Worm (Caenorhabditis elegans) whole organism, early embryonic: ENCODE measurements around the gene tsp-2.

ENCODE experiments used
- B0310.2 ChIP-seq: sonication (generic microtip); optimal IDR thresholded peaks from 2 replicates; lab custom pipeline; 2016; ENCODE audit warnings: mild to moderate bottlenecking, missing genetic modification characterization, missing compliant biosample characterization
- F13C5.2 ChIP-seq: sonication (generic microtip); optimal IDR thresholded peaks from 2 replicates; lab custom pipeline; 2017; ENCODE audit warnings: mild to moderate bottlenecking, missing genetic modification characterization, inconsistent platforms, missing compliant biosample characterization
- aly-1 ChIP-seq: sonication (generic microtip); optimal IDR thresholded peaks from 2 replicates; lab custom pipeline; 2016; ENCODE audit warnings: missing genetic modification characterization, missing compliant biosample characterization
- ama-1 ChIP-seq: fragments of 150-350 bp; optimal IDR thresholded peaks from 2 replicates; lab custom pipeline; 2014
- ceh-13 ChIP-seq: fragments of 200-800 bp; sonication (Bioruptor generic); optimal IDR thresholded peaks from 2 replicates; lab custom pipeline; 2018; ENCODE audit warnings: mild to moderate bottlenecking, missing genetic modification characterization, missing compliant biosample characterization
- ceh-36 ChIP-seq: sonication (generic microtip); optimal IDR thresholded peaks from 2 replicates; lab custom pipeline; 2016; ENCODE audit warnings: missing genetic modification characterization, inconsistent platforms, missing compliant biosample characterization
- ets-7 ChIP-seq: sonication (generic microtip); optimal IDR thresholded peaks from 2 replicates; lab custom pipeline; 2016; ENCODE audit warnings: missing genotype, missing genetic modification characterization, missing compliant biosample characterization
- flt-1 ChIP-seq: fragments of 200-800 bp; sonication (Bioruptor generic); IDR thresholded peaks from 2 replicates; pipeline ENCODE4 v1.3.6; 2022; ENCODE audit warnings: missing genetic modification characterization, missing compliant biosample characterization
- hmbx-1 ChIP-seq: sonication (generic microtip); optimal IDR thresholded peaks from 2 replicates; lab custom pipeline; 2016; ENCODE audit warnings: mild to moderate bottlenecking, missing genetic modification characterization, missing compliant biosample characterization
- hmg-4 ChIP-seq: fragments of 200-800 bp; sonication (Bioruptor generic); optimal IDR thresholded peaks from 2 replicates; lab custom pipeline; 2018; ENCODE audit warnings: mild to moderate bottlenecking, missing genetic modification characterization, missing compliant biosample characterization
- hnd-1 ChIP-seq: sonication (generic microtip); optimal IDR thresholded peaks from 2 replicates; lab custom pipeline; 2016; ENCODE audit warnings: missing genetic modification characterization, missing compliant biosample characterization
- pes-1 ChIP-seq: fragments of 200-800 bp; sonication (Bioruptor generic); IDR thresholded peaks from 2 replicates; pipeline ENCODE4 v1.3.6; 2022; ENCODE audit warnings: missing genetic modification reagents, missing genetic modification characterization, missing compliant biosample characterization
- scrt-1 ChIP-seq: fragments of 200-800 bp; sonication (Bioruptor generic); IDR thresholded peaks from 2 replicates; pipeline ENCODE4 v1.3.6; 2022; ENCODE audit warnings: missing genetic modification characterization, missing compliant biosample characterization
- sea-1 ChIP-seq: fragments of 200-800 bp; sonication (Bioruptor generic); conservative IDR thresholded peaks from 2 replicates; pipeline ENCODE4 v1.3.6; 2022; ENCODE audit warnings: missing genetic modification characterization, missing compliant biosample characterization
- tbx-11 ChIP-seq: fragments of 200-800 bp; sonication (Bioruptor generic); IDR thresholded peaks from 2 replicates; pipeline ENCODE4 v1.3.6; 2022; ENCODE audit warnings: missing genetic modification characterization, missing compliant biosample characterization
- tbx-37 ChIP-seq: fragments of 200-800 bp; sonication (Bioruptor generic); conservative IDR thresholded peaks from 2 replicates; pipeline ENCODE4 v1.3.6; 2022; ENCODE audit warnings: missing genetic modification reagents, missing genetic modification characterization, missing compliant biosample characterization
- tra-4 ChIP-seq: sonication (generic microtip); optimal IDR thresholded peaks from 2 replicates; lab custom pipeline; 2017; ENCODE audit warnings: missing genetic modification characterization, missing compliant biosample characterization

tsp-2 gene

ce11 chrIII:8237827-8238226 lies at the start of gene tsp-2:
tsp-2 (minus strand) TSS chrIII:8237935.
- TF ChIP-seq F13C5.2 (tag; lab: Kevin White, UChicago) (no peak), tbx-11 (GFP tag; lab: Robert Waterston, UW) (no peak), scrt-1 (GFP tag; lab: Robert Waterston, UW) (no peak), ceh-13 (GFP tag; lab: Kevin White, UChicago) (no peak), sea-1 (GFP tag; lab: Robert Waterston, UW) (no peak), tra-4 (tag; lab: Kevin White, UChicago) (no peak), hmg-4 (GFP tag; lab: Kevin White, UChicago) (no peak)

DNA sequence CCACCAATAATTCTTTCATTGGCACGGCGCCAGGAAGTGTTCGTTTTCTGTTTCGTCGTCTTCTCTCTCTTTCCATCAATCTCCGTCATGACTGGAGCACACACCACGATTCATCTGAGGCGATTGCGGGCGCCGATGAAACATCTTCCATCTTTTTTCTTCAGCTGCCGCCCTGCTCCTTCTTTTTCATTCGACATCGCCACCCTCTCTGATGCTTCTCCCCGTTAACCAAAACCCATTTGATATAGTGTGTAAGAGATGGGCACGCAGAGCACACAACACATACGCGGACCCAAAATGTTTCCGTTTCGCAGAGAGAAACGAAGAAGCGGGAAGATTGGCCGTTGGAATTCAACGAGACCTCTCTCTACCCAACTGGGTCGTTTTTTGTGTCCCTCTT lies 49.8 kb upstream of the tsp-2 start:
- TF ChIP-seq flt-1 (GFP tag; lab: Robert Waterston, UW), result no peak
- TF ChIP-seq hmg-4 (GFP tag; lab: Kevin White, UChicago), result peak; percentile 38
- no peak for TF ChIP-seq tra-4 (tag; lab: Kevin White, UChicago)
- TF ChIP-seq F13C5.2 (tag; lab: Kevin White, UChicago), result no peak
- no peak for TF ChIP-seq B0310.2 (tag; lab: Kevin White, UChicago)
- no peak for TF ChIP-seq ceh-13 (GFP tag; lab: Kevin White, UChicago)
- TF ChIP-seq hmbx-1 (tag; lab: Kevin White, UChicago), result no peak

- TF ChIP-seq hmg-4 (GFP tag; lab: Kevin White, UChicago) (no peak), sea-1 (GFP tag; lab: Robert Waterston, UW) (no peak), B0310.2 (tag; lab: Kevin White, UChicago) (no peak), tra-4 (tag; lab: Kevin White, UChicago) (no peak), tbx-11 (GFP tag; lab: Robert Waterston, UW) (no peak), ceh-13 (GFP tag; lab: Kevin White, UChicago) (no peak), flt-1 (GFP tag; lab: Robert Waterston, UW) (no peak), ceh-36 (tag; lab: Kevin White, UChicago) (no peak), F13C5.2 (tag; lab: Kevin White, UChicago) (no peak), ama-1 (lab: Kevin White, UChicago) (no peak), tbx-37 (GFP tag; lab: Robert Waterston, UW) (no peak)
Observed at ce11 chrIII:8286824-8287223, 49.1 kb upstream of the tsp-2 start.

ce11 chrIII:8286003-8286402 lies 48.3 kb upstream of the tsp-2 start:
- TF ChIP-seq tbx-37 (GFP tag; lab: Robert Waterston, UW) (no peak), F13C5.2 (tag; lab: Kevin White, UChicago) (no peak), tbx-11 (GFP tag; lab: Robert Waterston, UW) (no peak), ceh-13 (GFP tag; lab: Kevin White, UChicago) (no peak), ets-7 (tag; lab: Kevin White, UChicago) (no peak), aly-1 (tag; lab: Kevin White, UChicago) (no peak)

ce11 chrIII:8283525-8283924 lies 45.8 kb upstream of the tsp-2 start:
- no peak for TF ChIP-seq tbx-11 (GFP tag; lab: Robert Waterston, UW)
- TF ChIP-seq flt-1 (GFP tag; lab: Robert Waterston, UW), result no peak
- no peak for TF ChIP-seq hmg-4 (GFP tag; lab: Kevin White, UChicago)
- TF ChIP-seq ama-1 (lab: Kevin White, UChicago), result no peak
- TF ChIP-seq ceh-13 (GFP tag; lab: Kevin White, UChicago), result no peak
- TF ChIP-seq scrt-1 (GFP tag; lab: Robert Waterston, UW), result no peak
- no peak for TF ChIP-seq F13C5.2 (tag; lab: Kevin White, UChicago)
- TF ChIP-seq sea-1 (GFP tag; lab: Robert Waterston, UW), result no peak

DNA sequence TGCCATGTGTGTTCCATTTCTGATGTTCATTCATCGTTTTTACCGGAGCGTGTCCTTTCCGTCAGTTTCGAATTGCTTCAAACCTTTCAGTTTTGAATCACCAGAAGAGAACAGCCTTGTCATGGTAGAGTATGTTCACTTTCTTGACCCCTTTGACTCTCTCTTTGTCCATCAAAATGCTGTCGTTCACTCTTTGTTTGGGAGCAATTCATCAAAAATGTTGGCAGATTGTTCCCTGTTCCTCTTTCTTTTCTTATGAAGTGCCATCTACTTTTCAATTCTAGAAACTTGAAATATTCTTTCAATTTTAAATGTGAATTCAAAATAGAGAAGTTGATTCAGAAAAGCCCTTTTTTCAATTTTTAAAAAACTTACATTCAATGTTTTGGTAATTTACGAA lies 43.6 kb upstream of the tsp-2 start:
- TF ChIP-seq tra-4 (tag; lab: Kevin White, UChicago), result no peak
- no peak for TF ChIP-seq hnd-1 (tag; lab: Kevin White, UChicago)
- TF ChIP-seq aly-1 (tag; lab: Kevin White, UChicago), result no peak
- no peak for TF ChIP-seq hmbx-1 (tag; lab: Kevin White, UChicago)
- no peak for TF ChIP-seq tbx-37 (GFP tag; lab: Robert Waterston, UW)
- TF ChIP-seq pes-1, result no peak
- no peak for TF ChIP-seq flt-1 (GFP tag; lab: Robert Waterston, UW)
- no peak for TF ChIP-seq ama-1 (lab: Kevin White, UChicago)
- no peak for TF ChIP-seq tbx-11 (GFP tag; lab: Robert Waterston, UW)
- TF ChIP-seq sea-1 (GFP tag; lab: Robert Waterston, UW), result no peak

- TF ChIP-seq tra-4 (tag; lab: Kevin White, UChicago) (no peak), B0310.2 (tag; lab: Kevin White, UChicago) (no peak), pes-1 (no peak), tbx-11 (GFP tag; lab: Robert Waterston, UW) (no peak), scrt-1 (GFP tag; lab: Robert Waterston, UW) (no peak), hnd-1 (tag; lab: Kevin White, UChicago) (no peak), flt-1 (GFP tag; lab: Robert Waterston, UW) (no peak), hmbx-1 (tag; lab: Kevin White, UChicago) (no peak), aly-1 (tag; lab: Kevin White, UChicago) (no peak), hmg-4 (GFP tag; lab: Kevin White, UChicago) (no peak), sea-1 (GFP tag; lab: Robert Waterston, UW) (no peak), ceh-36 (tag; lab: Kevin White, UChicago) (no peak)
Observed at ce11 chrIII:8280352-8280751, 42.6 kb upstream of the tsp-2 start.

- no peak for TF ChIP-seq F13C5.2 (tag; lab: Kevin White, UChicago)
- TF ChIP-seq aly-1 (tag; lab: Kevin White, UChicago), result no peak
- no peak for TF ChIP-seq tbx-37 (GFP tag; lab: Robert Waterston, UW)
- TF ChIP-seq hnd-1 (tag; lab: Kevin White, UChicago), result no peak
- no peak for TF ChIP-seq tbx-11 (GFP tag; lab: Robert Waterston, UW)
- TF ChIP-seq sea-1 (GFP tag; lab: Robert Waterston, UW), result no peak
- TF ChIP-seq scrt-1 (GFP tag; lab: Robert Waterston, UW), result no peak
- no peak for TF ChIP-seq ets-7 (tag; lab: Kevin White, UChicago)
- no peak for TF ChIP-seq hmg-4 (GFP tag; lab: Kevin White, UChicago)
- no peak for TF ChIP-seq pes-1
- no peak for TF ChIP-seq B0310.2 (tag; lab: Kevin White, UChicago)
- no peak for TF ChIP-seq ama-1 (lab: Kevin White, UChicago)
- no peak for TF ChIP-seq flt-1 (GFP tag; lab: Robert Waterston, UW)
- no peak for TF ChIP-seq tra-4 (tag; lab: Kevin White, UChicago)
- no peak for TF ChIP-seq ceh-36 (tag; lab: Kevin White, UChicago)
- no peak for TF ChIP-seq ceh-13 (GFP tag; lab: Kevin White, UChicago)
- TF ChIP-seq hmbx-1 (tag; lab: Kevin White, UChicago), result no peak
Observed at ce11 chrIII:8279567-8279966, 41.8 kb upstream of the tsp-2 start.
